Worm (Caenorhabditis elegans): ENCODE results near the gene hse-5.

DNA sequence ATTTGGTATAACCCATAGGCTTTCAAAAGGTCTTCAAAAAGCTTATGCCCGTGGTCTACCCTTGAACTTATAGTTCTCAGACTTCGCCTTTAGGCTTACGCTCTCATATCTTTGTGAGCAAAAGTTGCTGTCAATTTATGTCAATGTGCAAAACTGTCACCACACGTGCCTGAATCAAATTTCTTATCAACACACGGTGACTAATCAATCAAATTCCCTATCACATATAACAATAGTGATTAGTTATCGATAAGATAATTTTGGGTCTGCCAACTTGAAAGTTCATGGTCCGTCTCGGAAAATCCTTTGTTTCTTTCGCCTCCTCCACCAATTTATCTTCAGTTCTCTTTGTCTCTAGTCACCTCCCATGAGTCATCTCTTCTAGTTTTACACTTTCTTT lies 12.3 kb downstream of the hse-5 start:
- TF ChIP-seq ceh-63 (GFP tag; optimal IDR thresholded peaks at IDR 0.05) (no peak), lin-39 (tag; optimal IDR thresholded peaks at IDR 0.05) (no peak), ces-1 (GFP tag; optimal IDR thresholded peaks at IDR 0.05) (no peak), nhr-11 (tag; optimal IDR thresholded peaks at IDR 0.05) (no peak), nhr-76 (tag; optimal IDR thresholded peaks at IDR 0.05) (no peak), unc-62 (GFP tag; optimal IDR thresholded peaks at IDR 0.05) (no peak)
